Worm (Caenorhabditis elegans) whole organism, late embryonic: Measurements from ENCODE around the gene ebp-1.

Source experiments
- Y22D7AL.16 ChIP-seq: sonication (generic microtip); optimal IDR thresholded peaks from 2 replicates; lab custom pipeline; 2016; ENCODE audit warnings: missing genetic modification characterization, missing compliant biosample characterization
- ceh-18 ChIP-seq: sonication (generic microtip); optimal IDR thresholded peaks from 2 replicates; lab custom pipeline; 2016; ENCODE audit warnings: missing genetic modification characterization, missing compliant biosample characterization
- ceh-2 ChIP-seq: sonication (generic microtip); optimal IDR thresholded peaks from 2 replicates; lab custom pipeline; 2016; ENCODE audit warnings: missing genotype, missing genetic modification characterization, missing compliant biosample characterization
- hlh-30 ChIP-seq: sonication (generic microtip); optimal IDR thresholded peaks from 2 replicates; lab custom pipeline; 2017; ENCODE audit warnings: antibody characterized with exemption, missing genetic modification characterization, missing compliant biosample characterization; ENCODE audit not compliant: insufficient read depth
- lim-6 ChIP-seq: sonication (generic microtip); optimal IDR thresholded peaks from 2 replicates; lab custom pipeline; 2016; ENCODE audit warnings: missing genetic modification characterization, missing compliant biosample characterization
- nfya-1 ChIP-seq: sonication (generic microtip); optimal IDR thresholded peaks from 2 replicates; lab custom pipeline; 2017; ENCODE audit warnings: missing genetic modification characterization, mild to moderate bottlenecking, missing compliant biosample characterization, antibody characterized with exemption, moderate library complexity
- nhr-232 ChIP-seq: sonication (generic microtip); optimal IDR thresholded peaks from 2 replicates; lab custom pipeline; 2016; ENCODE audit warnings: missing genetic modification characterization, missing compliant biosample characterization
- pag-3 ChIP-seq: sonication (generic microtip); optimal IDR thresholded peaks from 2 replicates; lab custom pipeline; 2016; ENCODE audit warnings: missing compliant biosample characterization, missing genetic modification characterization, borderline replicate concordance
- pha-2 ChIP-seq: sonication (generic microtip); optimal IDR thresholded peaks from 2 replicates; lab custom pipeline; 2017; ENCODE audit warnings: mild to moderate bottlenecking, missing genetic modification characterization, missing compliant biosample characterization
- pha-4 ChIP-seq: fragments of 150-350 bp; optimal IDR thresholded peaks from 2 replicates; lab custom pipeline; 2018; ENCODE audit warnings: missing biosample characterization, missing genetic modification reagents, missing genetic modification characterization
- sox-2 ChIP-seq: fragments of 200-800 bp; sonication (Bioruptor generic); IDR thresholded peaks from 2 replicates; pipeline ENCODE4 v1.3.6; 2022; ENCODE audit warnings: missing genetic modification reagents, missing genetic modification characterization, missing compliant biosample characterization
- sox-4 ChIP-seq: sonication (generic microtip); optimal IDR thresholded peaks from 2 replicates; lab custom pipeline; 2017; ENCODE audit warnings: mild to moderate bottlenecking, missing genetic modification characterization, inconsistent platforms, missing compliant biosample characterization
- zip-5 ChIP-seq: sonication (generic microtip); optimal IDR thresholded peaks from 2 replicates; lab custom pipeline; 2016; ENCODE audit warnings: missing genetic modification characterization, missing compliant biosample characterization

DNA sequence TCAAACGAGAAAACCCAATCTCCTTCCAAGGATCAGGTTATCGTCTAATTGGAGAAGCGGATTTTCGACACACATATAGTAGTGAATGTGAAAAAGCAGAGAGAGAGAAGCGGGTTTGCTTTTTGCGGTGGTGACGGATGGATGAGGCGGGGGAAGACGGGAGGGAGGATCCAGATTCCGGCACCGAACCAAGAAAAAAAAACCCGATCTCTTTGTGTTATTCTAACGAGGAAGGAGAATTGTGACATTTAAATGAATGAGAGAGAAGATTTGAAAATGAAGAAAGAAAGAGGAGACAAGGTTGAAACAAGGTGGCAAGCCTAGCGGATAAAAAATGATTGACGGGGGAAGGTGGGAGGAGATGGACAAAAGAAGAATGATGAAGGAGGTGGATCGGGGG lies 39.5 kb upstream of the ebp-1 start:
- TF ChIP-seq pag-3 (no peak), pha-4 (tag; lab: Kevin White, UChicago) (no peak), ceh-18 (tag; lab: Kevin White, UChicago) (no peak), ceh-2 (tag; lab: Kevin White, UChicago) (no peak), lim-6 (tag; lab: Kevin White, UChicago) (no peak), sox-4 (no peak), hlh-30 (no peak), zip-5 (tag; lab: Kevin White, UChicago) (no peak), sox-2 (GFP tag; lab: Robert Waterston, UW) (no peak), nfya-1 (tag; lab: Kevin White, UChicago) (no peak), nhr-232 (tag; lab: Kevin White, UChicago) (no peak), pha-2 (tag; lab: Kevin White, UChicago) (no peak), Y22D7AL.16 (no peak)
